Fruit fly (Drosophila melanogaster): ENCODE data around the gene loh.

dm6 chr2L:10496338-10496737 is 54.0 kb downstream of the loh start:
- TF ChIP-seq cic (GFP tag; optimal IDR thresholded peaks at IDR 0.05) (no peak), pad (GFP tag; optimal IDR thresholded peaks at IDR 0.05) (no peak), ovo (GFP tag; optimal IDR thresholded peaks at IDR 0.05) (no peak), CG1620 (GFP tag; optimal IDR thresholded peaks at IDR 0.05) (no peak), kay (GFP tag; ENCODE audit: borderline replicate concordance) (no peak), Crg-1 (GFP tag; optimal IDR thresholded peaks at IDR 0.05) (no peak), CG33017 (tag; optimal IDR thresholded peaks at IDR 0.05) (no peak), tj (GFP tag; optimal IDR thresholded peaks at IDR 0.05) (no peak), cnc (optimal IDR thresholded peaks at IDR 0.05) (no peak), CG14711 (tag; optimal IDR thresholded peaks at IDR 0.05) (no peak)

Measured in whole organism, adult.